Fruit fly (Drosophila melanogaster): Measurements from ENCODE around the gene CheB38a.

The CheB38a gene

dm6 chr2L:20840462-20841038 lies 22.2 kb upstream of the CheB38a start, which contains the start of gene CG31676 (continued):
- TF ChIP-seq CG13123 (GFP tag; optimal IDR thresholded peaks at IDR 0.05) (no peak), CG18619 (GFP tag; optimal IDR thresholded peaks at IDR 0.05) (no peak), Poxn (GFP tag; IDR thresholded peaks at IDR 0.05) (no peak), sens-2 (GFP tag; IDR thresholded peaks at IDR 0.05) (no peak), Nf-YA (GFP tag; IDR thresholded peaks at IDR 0.05) (no peak), CG6654 (GFP tag; optimal IDR thresholded peaks at IDR 0.05) (no peak), Fer3 (tag; optimal IDR thresholded peaks at IDR 0.05) (no peak), CG15601 (tag; optimal IDR thresholded peaks at IDR 0.05) (peak; percentile 100), CG32767 (GFP tag; IDR thresholded peaks at IDR 0.05) (no peak), HLHmδ (GFP tag; optimal IDR thresholded peaks at IDR 0.05) (peak; percentile 1), lov (optimal IDR thresholded peaks at IDR 0.05) (no peak), lov (GFP tag; IDR thresholded peaks at IDR 0.05) (no peak), ato (GFP tag; IDR thresholded peaks at IDR 0.05; ENCODE audit: partially characterized antibody) (no peak), CG8765 (GFP tag; IDR thresholded peaks at IDR 0.05) (no peak), CG17912 (GFP tag; optimal IDR thresholded peaks at IDR 0.05) (no peak), ham (GFP tag; IDR thresholded peaks at IDR 0.05) (no peak), sna (GFP tag; IDR thresholded peaks at IDR 0.05; ENCODE audit: partially characterized antibody) (no peak), CG7786 (GFP tag; optimal IDR thresholded peaks at IDR 0.05) (no peak), Myb (GFP tag; optimal IDR thresholded peaks at IDR 0.05) (no peak), CG6813 (GFP tag; optimal IDR thresholded peaks at IDR 0.05) (peak; percentile 57), Awh (GFP tag; IDR thresholded peaks at IDR 0.05) (no peak), CG13296 (GFP tag; optimal IDR thresholded peaks at IDR 0.05) (peak; percentile 48), Hmr (GFP tag; optimal IDR thresholded peaks at IDR 0.05) (peak; percentile 53), Stat92E (GFP tag; optimal IDR thresholded peaks at IDR 0.05) (no peak), CG3838 (GFP tag; optimal IDR thresholded peaks at IDR 0.05) (no peak), CG5245 (GFP tag; optimal IDR thresholded peaks at IDR 0.05) (no peak), vnd (GFP tag; IDR thresholded peaks at IDR 0.05; ENCODE audit: partially characterized antibody) (no peak), jumu (GFP tag; optimal IDR thresholded peaks at IDR 0.05) (no peak), bbx (GFP tag; IDR thresholded peaks at IDR 0.05; ENCODE audit: partially characterized antibody) (no peak), BtbVII (GFP tag; optimal IDR thresholded peaks at IDR 0.05) (peak; percentile 42), CG7271 (tag; optimal IDR thresholded peaks at IDR 0.05) (no peak), fd102C (GFP tag; optimal IDR thresholded peaks at IDR 0.05) (no peak), ara (GFP tag; IDR thresholded peaks at IDR 0.05) (no peak), trem (tag; optimal IDR thresholded peaks at IDR 0.05) (no peak), CG12071 (GFP tag; optimal IDR thresholded peaks at IDR 0.05) (peak; percentile 47), Xrp1 (GFP tag; IDR thresholded peaks at IDR 0.05) (no peak), Spps (tag; optimal IDR thresholded peaks at IDR 0.05) (no peak), nerfin-1 (tag; optimal IDR thresholded peaks at IDR 0.05) (no peak), twi (tag; optimal IDR thresholded peaks at IDR 0.05) (no peak), lab (GFP tag; optimal IDR thresholded peaks at IDR 0.05) (peak; percentile 53), CG18599 (GFP tag; optimal IDR thresholded peaks at IDR 0.05) (peak; percentile 47), crp (GFP tag; optimal IDR thresholded peaks at IDR 0.05) (no peak), CG11247 (GFP tag; IDR thresholded peaks at IDR 0.05) (peak; percentile 11; the same call in 1 of the 2 replicates)

Measured in whole organism, embryonic.